Fruit fly (Drosophila melanogaster) whole organism, embryonic: ENCODE measurements around the gene CG8891.

Experiments used
- Bteb2 ChIP-seq: fragments of 200-800 bp; sonication (Bioruptor generic); optimal IDR thresholded peaks from 2 replicates; lab custom pipeline; 2016; ENCODE audit warnings: missing biosample characterization, missing genetic modification characterization
- CG10321 ChIP-seq: fragments of 200-800 bp; sonication (Bioruptor generic); IDR thresholded peaks from 2 replicates; pipeline ENCODE4 v1.3.6; 2022; ENCODE audit warnings: missing biosample characterization, missing genetic modification characterization
- CG10959 ChIP-seq: fragments of 200-800 bp; sonication (Bioruptor generic); IDR thresholded peaks from 2 replicates; pipeline ENCODE4 v1.3.6; 2022; ENCODE audit warnings: missing biosample characterization, missing genetic modification characterization
- CG11398 ChIP-seq: fragments of 200-800 bp; sonication (Bioruptor generic); optimal IDR thresholded peaks from 2 replicates; lab custom pipeline; 2016; ENCODE audit warnings: missing biosample characterization, missing genetic modification characterization
- CG12104 ChIP-seq: fragments of 200-800 bp; sonication (Bioruptor generic); optimal IDR thresholded peaks from 3 replicates; lab custom pipeline; 2016; ENCODE audit warnings: missing biosample characterization, missing genetic modification characterization
- CG12219 ChIP-seq: fragments of 200-800 bp; sonication (Bioruptor generic); optimal IDR thresholded peaks from 3 replicates; lab custom pipeline; 2018; ENCODE audit warnings: missing biosample characterization, mild to moderate bottlenecking, missing genetic modification characterization
- CG12942 ChIP-seq: fragments of 200-800 bp; sonication (Bioruptor generic); optimal IDR thresholded peaks from 3 replicates; lab custom pipeline; 2016; ENCODE audit warnings: missing biosample characterization, missing genetic modification characterization
- CG14441 ChIP-seq: fragments of 200-800 bp; sonication (Bioruptor generic); IDR thresholded peaks from 2 replicates; pipeline ENCODE4 v1.3.6; 2022; ENCODE audit warnings: missing biosample characterization, missing genetic modification characterization
- CG14710 ChIP-seq: fragments of 200-800 bp; sonication (Bioruptor generic); optimal IDR thresholded peaks from 3 replicates; lab custom pipeline; 2019; ENCODE audit warnings: missing biosample characterization, mild to moderate bottlenecking, missing genetic modification characterization, moderate library complexity
- CG14965 ChIP-seq: fragments of 200-800 bp; sonication (Bioruptor generic); optimal IDR thresholded peaks from 2 replicates; lab custom pipeline; 2016; ENCODE audit warnings: missing biosample characterization, missing genetic modification characterization, borderline replicate concordance
- CG15073 ChIP-seq: fragments of 200-800 bp; sonication (Bioruptor generic); optimal IDR thresholded peaks from 2 replicates; lab custom pipeline; 2016; ENCODE audit warnings: missing biosample characterization, missing genetic modification characterization
- CG1602 ChIP-seq: fragments of 200-800 bp; sonication (Bioruptor generic); optimal IDR thresholded peaks from 3 replicates; lab custom pipeline; 2016; ENCODE audit warnings: missing biosample characterization, missing genetic modification characterization
- CG16779 ChIP-seq: fragments of 200-800 bp; sonication (Bioruptor generic); IDR thresholded peaks from 2 replicates; pipeline ENCODE4 v1.3.6; 2022; ENCODE audit warnings: missing biosample characterization, missing genetic modification characterization
- CG16863 ChIP-seq: fragments of 200-800 bp; sonication (Bioruptor generic); optimal IDR thresholded peaks from 3 replicates; lab custom pipeline; 2016; ENCODE audit warnings: missing biosample characterization, missing genetic modification characterization
- CG1832 ChIP-seq: fragments of 200-800 bp; sonication (Bioruptor generic); optimal IDR thresholded peaks from 2 replicates; lab custom pipeline; 2017; ENCODE audit warnings: missing biosample characterization, mild to moderate bottlenecking, missing genetic modification characterization, inconsistent platforms
- CG31388 ChIP-seq: fragments of 200-800 bp; sonication (Bioruptor generic); optimal IDR thresholded peaks from 2 replicates; lab custom pipeline; 2016; ENCODE audit warnings: missing biosample characterization, missing genetic modification characterization
- CG3281 ChIP-seq: fragments of 200-800 bp; sonication (Bioruptor generic); optimal IDR thresholded peaks from 3 replicates; lab custom pipeline; 2017; ENCODE audit warnings: missing biosample characterization, mild to moderate bottlenecking, missing genetic modification characterization
- CG34422 ChIP-seq: fragments of 200-800 bp; sonication (Bioruptor generic); IDR thresholded peaks from 3 replicates; pipeline ENCODE4 v1.3.6; 2022; ENCODE audit warnings: missing biosample characterization, missing genetic modification characterization
- CG4404 ChIP-seq: fragments of 200-800 bp; sonication (Bioruptor generic); IDR thresholded peaks from 2 replicates; pipeline ENCODE4 v1.3.6; 2022; ENCODE audit warnings: missing biosample characterization, missing genetic modification characterization
- CG4854 ChIP-seq: fragments of 200-800 bp; sonication (Bioruptor generic); optimal IDR thresholded peaks from 2 replicates; lab custom pipeline; 2016; ENCODE audit warnings: missing biosample characterization, missing genetic modification characterization, inconsistent platforms
- CG6689 ChIP-seq: fragments of 200-800 bp; sonication (Bioruptor generic); IDR thresholded peaks from 2 replicates; pipeline ENCODE4 v1.3.6; 2022; ENCODE audit warnings: missing biosample characterization, missing genetic modification characterization
- CG6765 ChIP-seq: fragments of 200-800 bp; sonication (Bioruptor generic); optimal IDR thresholded peaks from 3 replicates; lab custom pipeline; 2017; ENCODE audit warnings: missing biosample characterization, mild to moderate bottlenecking, missing genetic modification characterization
- CG7928 ChIP-seq: fragments of 200-800 bp; sonication (Bioruptor generic); optimal IDR thresholded peaks from 2 replicates; lab custom pipeline; 2017; ENCODE audit warnings: missing biosample characterization, mild to moderate bottlenecking, missing genetic modification characterization
- CG8089 ChIP-seq: fragments of 200-800 bp; sonication (Bioruptor generic); optimal IDR thresholded peaks from 3 replicates; lab custom pipeline; 2016; ENCODE audit warnings: missing biosample characterization, missing genetic modification characterization
- CG8944 ChIP-seq: fragments of 200-800 bp; sonication (Bioruptor generic); optimal IDR thresholded peaks from 3 replicates; lab custom pipeline; 2016; ENCODE audit warnings: missing biosample characterization, missing genetic modification characterization
- CG9437 ChIP-seq: fragments of 200-800 bp; sonication (Bioruptor generic); optimal IDR thresholded peaks from 2 replicates; lab custom pipeline; 2018; ENCODE audit warnings: missing biosample characterization, mild to moderate bottlenecking, missing genetic modification characterization
- CG9727 ChIP-seq: fragments of 200-800 bp; sonication (Bioruptor generic); optimal IDR thresholded peaks from 3 replicates; lab custom pipeline; 2017; ENCODE audit warnings: missing biosample characterization, mild to moderate bottlenecking, missing genetic modification characterization
- CG9876 ChIP-seq: fragments of 200-800 bp; sonication (Bioruptor generic); optimal IDR thresholded peaks from 2 replicates; lab custom pipeline; 2016; ENCODE audit warnings: missing biosample characterization, missing genetic modification characterization
- Dfd ChIP-seq, 2 experiments: fragments of >200 bp; optimal IDR thresholded peaks; 2 replicates each; lab custom pipeline; 2017; ENCODE audit warnings: missing biosample characterization in 2 of 2, missing genetic modification characterization in 2 of 2
- Dp ChIP-seq: fragments of 200-800 bp; sonication (Bioruptor generic); optimal IDR thresholded peaks from 2 replicates; lab custom pipeline; 2018; ENCODE audit warnings: missing biosample characterization, mild to moderate bottlenecking, missing genetic modification characterization, moderate library complexity
- Jarid2 ChIP-seq: fragments of 200-800 bp; sonication (Bioruptor generic); optimal IDR thresholded peaks from 3 replicates; lab custom pipeline; 2017; ENCODE audit warnings: mild to moderate bottlenecking, missing biosample characterization, missing genetic modification reagents, missing genetic modification characterization
- MESR4 ChIP-seq: fragments of 200-800 bp; sonication (Bioruptor generic); optimal IDR thresholded peaks from 2 replicates; lab custom pipeline; 2018; ENCODE audit warnings: missing biosample characterization, mild to moderate bottlenecking, missing genetic modification characterization, moderate library complexity
- NC2α ChIP-seq: fragments of 200-800 bp; sonication (Bioruptor generic); optimal IDR thresholded peaks from 2 replicates; lab custom pipeline; 2016; ENCODE audit warnings: missing biosample characterization, missing genetic modification characterization
- Nf-YA ChIP-seq: fragments of 200-800 bp; sonication (Bioruptor generic); IDR thresholded peaks from 2 replicates; pipeline ENCODE4 v1.3.6; 2022; ENCODE audit warnings: missing biosample characterization, missing genetic modification characterization
- Rfx ChIP-seq: fragments of 200-800 bp; sonication (Bioruptor generic); IDR thresholded peaks from 2 replicates; pipeline ENCODE4 v1.3.6; 2022; ENCODE audit warnings: missing biosample characterization, missing genetic modification characterization
- Sox100B ChIP-seq: fragments of 200-800 bp; sonication (Bioruptor generic); optimal IDR thresholded peaks from 3 replicates; lab custom pipeline; 2018; ENCODE audit warnings: missing biosample characterization, mild to moderate bottlenecking, missing genetic modification characterization
- Xbp1 ChIP-seq: fragments of 200-800 bp; sonication (Bioruptor generic); optimal IDR thresholded peaks from 3 replicates; lab custom pipeline; 2016; ENCODE audit warnings: missing biosample characterization, mild to moderate bottlenecking, missing genetic modification characterization
- chif ChIP-seq, 2 experiments: fragments of 200-800 bp; sonication (Bioruptor generic); optimal IDR thresholded peaks; 3 replicates each; lab custom pipeline; 2016; ENCODE audit warnings: missing biosample characterization in 2 of 2, missing genetic modification characterization in 2 of 2
- da ChIP-seq: fragments of 200-800 bp; sonication (Bioruptor generic); optimal IDR thresholded peaks from 2 replicates; lab custom pipeline; 2016; ENCODE audit warnings: missing biosample characterization, missing genetic modification characterization
- dm ChIP-seq: fragments of 200-800 bp; sonication (Bioruptor generic); optimal IDR thresholded peaks from 3 replicates; lab custom pipeline; 2016; ENCODE audit warnings: missing biosample characterization, missing genetic modification characterization
- gcm2 ChIP-seq: fragments of 200-800 bp; sonication (Bioruptor generic); optimal IDR thresholded peaks from 2 replicates; lab custom pipeline; 2016; ENCODE audit warnings: missing biosample characterization, missing genetic modification characterization
- lov ChIP-seq, 2 experiments: fragments of 200-800 bp in 1 of 2; fragments of >200 bp in 1 of 2; sonication (Bioruptor generic) in 1 of 2; IDR thresholded peaks in 1 of 2; optimal IDR thresholded peaks in 1 of 2; 2 replicates in 1 of 2; 3 replicates in 1 of 2; pipeline versions ENCODE4 v1.3.6 to Lab custom; 2017 to 2022; ENCODE audit warnings: missing biosample characterization in 1 of 2, missing genetic modification characterization in 1 of 2
- mam ChIP-seq: fragments of 200-800 bp; sonication (Bioruptor generic); optimal IDR thresholded peaks from 3 replicates; lab custom pipeline; 2016; ENCODE audit warnings: missing biosample characterization, missing genetic modification characterization
- nom ChIP-seq: fragments of 200-800 bp; sonication (Bioruptor generic); optimal IDR thresholded peaks from 2 replicates; lab custom pipeline; 2017; ENCODE audit warnings: missing biosample characterization, missing genetic modification characterization, mild to moderate bottlenecking, moderate library complexity, missing genetic modification reagents
- org-1 ChIP-seq: fragments of 200-800 bp; sonication (Bioruptor generic); optimal IDR thresholded peaks from 2 replicates; lab custom pipeline; 2017; ENCODE audit warnings: missing biosample characterization, missing genetic modification characterization
- p53 ChIP-seq: fragments of 200-800 bp; sonication (Bioruptor generic); optimal IDR thresholded peaks from 2 replicates; lab custom pipeline; 2016; ENCODE audit warnings: missing biosample characterization, missing genetic modification characterization
- phol ChIP-seq: fragments of 200-800 bp; sonication (Bioruptor generic); optimal IDR thresholded peaks from 3 replicates; lab custom pipeline; 2018; ENCODE audit warnings: missing biosample characterization, mild to moderate bottlenecking, missing genetic modification characterization, moderate library complexity
- vfl ChIP-seq: fragments of 200-800 bp; sonication (Bioruptor generic); optimal IDR thresholded peaks from 2 replicates; lab custom pipeline; 2016; ENCODE audit warnings: missing biosample characterization, missing genetic modification characterization
- yki ChIP-seq: fragments of >200 bp; optimal IDR thresholded peaks from 3 replicates; lab custom pipeline; 2018

CG8891 gene

DNA sequence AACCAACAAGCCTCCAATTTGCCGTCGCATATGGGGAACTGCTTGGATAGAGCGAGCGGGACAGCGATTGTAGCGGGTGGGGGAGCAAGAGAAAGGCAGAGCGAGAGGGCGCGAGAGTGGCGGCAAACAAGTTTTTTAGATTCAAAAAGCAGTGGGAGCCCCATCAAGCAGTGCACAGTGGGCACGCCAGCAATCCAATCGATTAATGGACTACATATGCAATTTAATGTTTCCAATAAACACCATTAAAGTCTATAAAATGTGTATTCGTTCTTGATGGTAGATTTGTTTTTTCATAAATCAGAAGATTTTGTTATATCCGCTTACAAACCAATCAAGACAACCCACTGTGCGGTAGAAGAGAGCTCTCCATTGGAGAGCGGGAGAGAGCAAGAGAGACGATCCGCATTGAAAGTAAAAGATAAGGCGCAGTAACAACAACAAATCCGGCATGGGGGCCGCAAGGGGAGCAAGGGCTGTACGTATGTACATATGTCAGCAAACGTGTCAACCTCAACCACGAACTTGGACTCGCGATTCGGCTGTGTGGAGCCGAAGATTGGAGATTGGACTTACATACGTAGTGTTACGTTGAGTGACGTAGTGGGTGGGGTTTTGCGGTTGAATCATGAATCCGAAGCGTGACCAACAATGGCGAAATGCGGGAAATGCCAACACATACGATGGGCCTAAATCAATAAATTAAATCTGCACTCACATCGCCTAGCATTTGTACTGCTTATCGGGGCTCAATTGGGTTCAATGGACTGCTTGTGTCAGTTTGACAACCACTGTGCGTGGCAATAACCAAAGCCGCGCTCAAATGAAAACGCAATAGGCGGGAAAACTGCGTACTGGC, 18.5 kb upstream of the CG8891 start (continued):
- TF ChIP-seq chif (GFP tag; optimal IDR thresholded peaks at IDR 0.05; lab: Kevin White, UChicago) (peak; percentile 99), CG14710 (peak; percentile 98), CG1832 (GFP tag; lab: Kevin White, UChicago) (peak; percentile 95), CG16779 (GFP tag; lab: Robert Waterston, UW) (peak; percentile 98), CG6765 (GFP tag; lab: Kevin White, UChicago) (peak; percentile 97), CG6689 (peak; percentile 99), CG11398 (GFP tag; lab: Kevin White, UChicago) (peak; percentile 99), nom (GFP tag; lab: Kevin White, UChicago) (peak; percentile 98), CG31388 (GFP tag; lab: Kevin White, UChicago) (peak; percentile 98), CG12942 (GFP tag; lab: Kevin White, UChicago) (peak; percentile 99), CG1602 (peak; percentile 100), vfl (GFP tag; lab: Kevin White, UChicago) (peak; percentile 98), CG9437 (GFP tag; lab: Kevin White, UChicago) (peak; percentile 97), CG15073 (GFP tag; lab: Kevin White, UChicago) (peak; percentile 91), CG10959 (GFP tag; lab: Robert Waterston, UW) (peak; percentile 99), dm (GFP tag; lab: Kevin White, UChicago) (peak; percentile 98), CG12104 (GFP tag; lab: Kevin White, UChicago) (peak; percentile 98), NC2α (GFP tag; lab: Kevin White, UChicago) (peak; percentile 98), CG14965 (GFP tag; lab: Kevin White, UChicago) (peak; percentile 92), CG8089 (GFP tag; lab: Kevin White, UChicago) (peak; percentile 99), Jarid2 (GFP tag; lab: Kevin White, UChicago) (peak; percentile 94), CG4854 (peak; percentile 98), gcm2 (peak; percentile 97), da (GFP tag; lab: Kevin White, UChicago) (peak; percentile 99), Sox100B (peak; percentile 97), p53 (peak; percentile 98), MESR4 (GFP tag; lab: Kevin White, UChicago) (peak; percentile 85), CG14441 (GFP tag; lab: Robert Waterston, UW) (peak; percentile 99), CG9727 (GFP tag; lab: Kevin White, UChicago) (peak; percentile 98), CG4404 (GFP tag; lab: Robert Waterston, UW) (peak; percentile 98), phol (tag; lab: Kevin White, UChicago) (peak; percentile 99), CG9876 (GFP tag; lab: Kevin White, UChicago) (peak; percentile 99), org-1 (peak; percentile 98), CG34422 (GFP tag; lab: Robert Waterston, UW) (peak; percentile 100), CG12219 (GFP tag; lab: Kevin White, UChicago) (peak; percentile 99), CG8944 (peak; percentile 99), mam (GFP tag; lab: Kevin White, UChicago) (peak; percentile 99), Nf-YA (GFP tag; lab: Robert Waterston, UW) (peak; percentile 98), CG16863 (GFP tag; lab: Kevin White, UChicago) (peak; percentile 99), Dp (peak; percentile 48), Xbp1 (GFP tag; lab: Kevin White, UChicago) (peak; percentile 99), Dfd (GFP tag; optimal IDR thresholded peaks at IDR 0.05; lab: Kevin White, UChicago) (peak; percentile 58 to 81), CG7928 (GFP tag; lab: Kevin White, UChicago) (peak; percentile 82), CG3281 (GFP tag; lab: Kevin White, UChicago) (peak; percentile 99), yki (lab: Kevin White, UChicago) (peak; percentile 61), lov (optimal IDR thresholded peaks at IDR 0.05; lab: Kevin White, UChicago) (no peak), lov (GFP tag; IDR thresholded peaks at IDR 0.05; lab: Robert Waterston, UW) (peak; percentile 98), Rfx (GFP tag; lab: Robert Waterston, UW) (peak; percentile 100), CG10321 (GFP tag; lab: Robert Waterston, UW) (peak; percentile 92), Bteb2 (GFP tag; lab: Kevin White, UChicago) (peak; percentile 98)
